Fruit fly (Drosophila melanogaster) Kc167 (cell line): ENCODE results near the gene Charon.

Source experiments
- Myc ChIP-seq: fragments of >200 bp; optimal IDR thresholded peaks from 2 replicates; lab custom pipeline; 2017; ENCODE audit warnings: missing external identifiers
- Sin3A ChIP-seq: fragments of >200 bp; optimal IDR thresholded peaks from 2 replicates; lab custom pipeline; 2018; ENCODE audit warnings: missing external identifiers
- h ChIP-seq: fragments of >200 bp; optimal IDR thresholded peaks from 3 replicates; lab custom pipeline; 2018; ENCODE audit warnings: missing external identifiers
- insv ChIP-seq: fragments of >200 bp; optimal IDR thresholded peaks from 3 replicates; lab custom pipeline; 2018; ENCODE audit warnings: missing external identifiers
- psq ChIP-seq: fragments of >200 bp; optimal IDR thresholded peaks from 2 replicates; lab custom pipeline; 2017; ENCODE audit warnings: missing external identifiers
- ttk ChIP-seq: sonication (Bioruptor generic); optimal IDR thresholded peaks from 2 replicates; lab custom pipeline; 2017; ENCODE audit warnings: missing external identifiers

DNA sequence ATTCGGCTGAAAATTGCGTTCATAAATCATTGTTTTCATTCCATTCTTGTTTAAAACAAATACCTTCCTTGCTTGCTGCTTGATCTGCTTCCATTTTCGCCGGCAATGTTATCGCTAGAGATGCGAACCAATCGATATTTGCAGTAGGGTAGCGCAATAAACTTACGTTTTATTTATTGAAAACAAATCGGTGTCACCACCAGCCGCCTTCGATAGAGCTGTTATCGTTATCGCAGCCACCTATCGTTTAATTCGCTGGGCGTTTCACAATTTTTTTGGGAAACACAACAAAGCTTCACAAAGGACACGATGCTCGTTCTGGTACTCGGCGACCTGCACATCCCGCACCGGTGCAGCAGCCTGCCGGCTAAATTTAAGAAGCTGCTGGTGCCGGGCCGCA is 22.1 kb downstream of the Charon start, which contains the start of the genes Tfb4 and Vps29:
- TF ChIP-seq psq (lab: Kevin White, UChicago): no peak
- TF ChIP-seq Myc (lab: Kevin White, UChicago): no peak
- no peak for TF ChIP-seq h (lab: Kevin White, UChicago)
- TF ChIP-seq Sin3A (lab: Kevin White, UChicago): no peak
- TF ChIP-seq ttk (lab: Kevin White, UChicago): no peak
- no peak for TF ChIP-seq insv (lab: Kevin White, UChicago)
